Worm (Caenorhabditis elegans): Measurements from ENCODE around the gene col-130.

- TF ChIP-seq ets-4 (tag; optimal IDR thresholded peaks at IDR 0.05) (no peak), ceh-30 (tag; optimal IDR thresholded peaks at IDR 0.05) (no peak), odd-2 (tag; optimal IDR thresholded peaks at IDR 0.05) (no peak), ceh-31 (tag; optimal IDR thresholded peaks at IDR 0.05) (no peak), ztf-16 (tag; optimal IDR thresholded peaks at IDR 0.05) (no peak), ceh-48 (tag; optimal IDR thresholded peaks at IDR 0.05) (no peak), pha-2 (tag; optimal IDR thresholded peaks at IDR 0.05) (no peak), pha-4 (tag; optimal IDR thresholded peaks at IDR 0.05) (no peak), K09A11.1 (tag; optimal IDR thresholded peaks at IDR 0.05; ENCODE audit: insufficient read depth) (no peak), sox-4 (tag; optimal IDR thresholded peaks at IDR 0.05) (no peak), hlh-30 (tag; optimal IDR thresholded peaks at IDR 0.05; ENCODE audit: insufficient read depth) (no peak)
Measured at ce11 chrIV:12467761-12468160, 39.4 kb upstream of the col-130 start.

Data from whole organism, late embryonic.